Worm (Caenorhabditis elegans): ENCODE data around the gene clec-55.
A peak's percentile ranks its signal among the peaks of the same experiment; 100 is the strongest.

The clec-55 gene

ce11 chrV:14478979-14479378, at the start of gene clec-55:
Gene clec-55 (plus strand): TSS chrV:14479279.
- TF ChIP-seq sptf-1 (tag; optimal IDR thresholded peaks at IDR 0.05) (no peak), unc-120 (tag; optimal IDR thresholded peaks at IDR 0.05; ENCODE audit: poor library complexity, severe bottlenecking) (no peak), sem-2 (GFP tag; optimal IDR thresholded peaks at IDR 0.05) (no peak), cnd-1 (tag; optimal IDR thresholded peaks at IDR 0.05) (no peak), blmp-1 (tag; optimal IDR thresholded peaks at IDR 0.05) (no peak), unc-62 (GFP tag; optimal IDR thresholded peaks at IDR 0.05) (no peak), mep-1 (tag; optimal IDR thresholded peaks at IDR 0.05) (no peak), ham-2 (GFP tag; optimal IDR thresholded peaks at IDR 0.05) (no peak), nhr-76 (tag; optimal IDR thresholded peaks at IDR 0.05) (no peak), pha-4 (tag; optimal IDR thresholded peaks at IDR 0.05) (no peak), lsy-2 (tag; optimal IDR thresholded peaks at IDR 0.05) (no peak), ztf-11 (tag; optimal IDR thresholded peaks at IDR 0.05) (no peak), elt-3 (tag; optimal IDR thresholded peaks at IDR 0.05) (no peak)

ce11 chrV:14432259-14432658, 46.8 kb upstream of the clec-55 start, which contains the start of gene egl-1:
Gene egl-1 (minus strand): TSS chrV:14432359.
- TF ChIP-seq snpc-4 (tag; optimal IDR thresholded peaks at IDR 0.05) = no peak
- TF ChIP-seq zip-8 (tag; optimal IDR thresholded peaks at IDR 0.05) = peak; percentile 77
- no peak for TF ChIP-seq ceh-43 (GFP tag; optimal IDR thresholded peaks at IDR 0.05)

ce11 chrV:14433584-14433983, 45.5 kb upstream of the clec-55 start:
- TF ChIP-seq lin-13 (tag; optimal IDR thresholded peaks at IDR 0.05) (no peak), nhr-2 (tag; optimal IDR thresholded peaks at IDR 0.05) (peak; percentile 97), zip-8 (tag; optimal IDR thresholded peaks at IDR 0.05) (peak; percentile 85)

- no peak for TF ChIP-seq unc-120 (tag; optimal IDR thresholded peaks at IDR 0.05; ENCODE audit: poor library complexity, severe bottlenecking)
- TF ChIP-seq nhr-2 (tag; optimal IDR thresholded peaks at IDR 0.05) = peak; percentile 65
Observed at ce11 chrV:14436195-14436594, 42.9 kb upstream of the clec-55 start.

ce11 chrV:14437355-14437754, 41.7 kb upstream of the clec-55 start:
- TF ChIP-seq nhr-2 (tag; optimal IDR thresholded peaks at IDR 0.05) (peak; percentile 53), nhr-237 (tag; optimal IDR thresholded peaks at IDR 0.05) (no peak), zip-8 (tag; optimal IDR thresholded peaks at IDR 0.05) (peak; percentile 51), mep-1 (tag; optimal IDR thresholded peaks at IDR 0.05) (no peak), ceh-83 (GFP tag; optimal IDR thresholded peaks at IDR 0.05) (no peak)

- TF ChIP-seq lin-32 (GFP tag; optimal IDR thresholded peaks at IDR 0.05) (peak; percentile 97), unc-120 (tag; optimal IDR thresholded peaks at IDR 0.05; ENCODE audit: poor library complexity, severe bottlenecking) (no peak), ceh-43 (GFP tag; optimal IDR thresholded peaks at IDR 0.05) (no peak), ceh-39 (tag; optimal IDR thresholded peaks at IDR 0.05) (no peak), nhr-2 (tag; optimal IDR thresholded peaks at IDR 0.05) (peak; percentile 17)
Observed at ce11 chrV:14438099-14438739, 40.9 kb upstream of the clec-55 start.

ce11 chrV:14439236-14439635, 39.8 kb upstream of the clec-55 start:
- TF ChIP-seq zip-8 (tag; optimal IDR thresholded peaks at IDR 0.05) (no peak), lsy-2 (tag; optimal IDR thresholded peaks at IDR 0.05) (no peak), mls-2 (tag; optimal IDR thresholded peaks at IDR 0.05) (no peak), nhr-2 (tag; optimal IDR thresholded peaks at IDR 0.05) (no peak), snpc-4 (tag; optimal IDR thresholded peaks at IDR 0.05) (no peak), elt-3 (tag; optimal IDR thresholded peaks at IDR 0.05) (no peak), unc-120 (tag; optimal IDR thresholded peaks at IDR 0.05; ENCODE audit: poor library complexity, severe bottlenecking) (no peak), nhr-237 (tag; optimal IDR thresholded peaks at IDR 0.05) (no peak), flh-1 (GFP tag; optimal IDR thresholded peaks at IDR 0.05) (no peak), M03D4.4 (tag; optimal IDR thresholded peaks at IDR 0.05) (no peak), nhr-28 (tag; optimal IDR thresholded peaks at IDR 0.05) (no peak), lin-13 (tag; optimal IDR thresholded peaks at IDR 0.05) (no peak), ztf-11 (tag; optimal IDR thresholded peaks at IDR 0.05) (no peak), unc-62 (GFP tag; optimal IDR thresholded peaks at IDR 0.05) (no peak), ceh-39 (tag; optimal IDR thresholded peaks at IDR 0.05) (no peak), mab-5 (tag; optimal IDR thresholded peaks at IDR 0.05) (no peak), bed-3 (GFP tag; optimal IDR thresholded peaks at IDR 0.05) (no peak), drap-1 (GFP tag; optimal IDR thresholded peaks at IDR 0.05) (no peak), sem-2 (GFP tag; optimal IDR thresholded peaks at IDR 0.05) (no peak), nhr-12 (tag; optimal IDR thresholded peaks at IDR 0.05) (no peak)
